Worm (Caenorhabditis elegans) whole organism, early embryonic: ENCODE results near the gene glr-4.

Experiments
- B0310.2 ChIP-seq: sonication (generic microtip); optimal IDR thresholded peaks from 2 replicates; lab custom pipeline; 2016; ENCODE audit warnings: mild to moderate bottlenecking, missing genetic modification characterization, missing compliant biosample characterization
- ama-1 ChIP-seq: fragments of 150-350 bp; optimal IDR thresholded peaks from 2 replicates; lab custom pipeline; 2014
- ceh-36 ChIP-seq: sonication (generic microtip); optimal IDR thresholded peaks from 2 replicates; lab custom pipeline; 2016; ENCODE audit warnings: missing genetic modification characterization, inconsistent platforms, missing compliant biosample characterization
- ets-7 ChIP-seq: sonication (generic microtip); optimal IDR thresholded peaks from 2 replicates; lab custom pipeline; 2016; ENCODE audit warnings: missing genotype, missing genetic modification characterization, missing compliant biosample characterization
- flt-1 ChIP-seq: fragments of 200-800 bp; sonication (Bioruptor generic); IDR thresholded peaks from 2 replicates; pipeline ENCODE4 v1.3.6; 2022; ENCODE audit warnings: missing genetic modification characterization, missing compliant biosample characterization
- hmbx-1 ChIP-seq: sonication (generic microtip); optimal IDR thresholded peaks from 2 replicates; lab custom pipeline; 2016; ENCODE audit warnings: mild to moderate bottlenecking, missing genetic modification characterization, missing compliant biosample characterization
- sea-1 ChIP-seq: fragments of 200-800 bp; sonication (Bioruptor generic); conservative IDR thresholded peaks from 2 replicates; pipeline ENCODE4 v1.3.6; 2022; ENCODE audit warnings: missing genetic modification characterization, missing compliant biosample characterization

- TF ChIP-seq ama-1 (lab: Kevin White, UChicago) (no peak), flt-1 (no peak), sea-1 (GFP tag; lab: Robert Waterston, UW) (no peak), hmbx-1 (tag; lab: Kevin White, UChicago) (no peak), ceh-36 (no peak), ets-7 (tag; lab: Kevin White, UChicago) (no peak), B0310.2 (tag; lab: Kevin White, UChicago) (no peak)
Measured at ce11 chrII:7836613-7837226, 42.6 kb upstream of the glr-4 start.
